Fruit fly (Drosophila melanogaster) whole organism, embryonic: Measurements from ENCODE around the gene CG13724.

Source experiments
- Blimp-1 ChIP-seq: fragments of 200-800 bp; sonication (Bioruptor generic); optimal IDR thresholded peaks from 3 replicates; lab custom pipeline; 2018; ENCODE audit warnings: missing biosample characterization, missing genetic modification characterization, mild to moderate bottlenecking, moderate library complexity, missing genetic modification reagents
- CG10959 ChIP-seq: fragments of 200-800 bp; sonication (Bioruptor generic); IDR thresholded peaks from 2 replicates; pipeline ENCODE4 v1.3.6; 2022; ENCODE audit warnings: missing biosample characterization, missing genetic modification characterization
- CG11093 ChIP-seq: fragments of 200-800 bp; sonication (Bioruptor generic); IDR thresholded peaks from 3 replicates; pipeline ENCODE4 v1.3.6; 2022; ENCODE audit warnings: missing biosample characterization, missing genetic modification characterization
- CG11504 ChIP-seq: fragments of 200-800 bp; sonication (Bioruptor generic); optimal IDR thresholded peaks from 3 replicates; lab custom pipeline; 2019; ENCODE audit warnings: missing biosample characterization, mild to moderate bottlenecking, missing genetic modification characterization, moderate library complexity
- CG11696 ChIP-seq: fragments of 200-800 bp; sonication (Bioruptor generic); IDR thresholded peaks from 2 replicates; pipeline ENCODE4 v1.3.6; 2022; ENCODE audit warnings: missing biosample characterization, missing genetic modification characterization
- CG12299 ChIP-seq: fragments of 200-800 bp; sonication (Bioruptor generic); optimal IDR thresholded peaks from 2 replicates; lab custom pipeline; 2018; ENCODE audit warnings: missing biosample characterization, mild to moderate bottlenecking, missing genetic modification characterization
- CG12659 ChIP-seq: fragments of 200-800 bp; sonication (Bioruptor generic); optimal IDR thresholded peaks from 3 replicates; lab custom pipeline; 2017; ENCODE audit warnings: mild to moderate bottlenecking, missing biosample characterization, missing genetic modification reagents, missing genetic modification characterization
- CG13894 ChIP-seq: fragments of 200-800 bp; sonication (Bioruptor generic); optimal IDR thresholded peaks from 3 replicates; lab custom pipeline; 2018; ENCODE audit warnings: missing biosample characterization, mild to moderate bottlenecking, missing genetic modification characterization, moderate library complexity
- CG14014 ChIP-seq: fragments of 200-800 bp; sonication (Bioruptor generic); IDR thresholded peaks from 2 replicates; pipeline ENCODE4 v1.3.6; 2022; ENCODE audit warnings: missing biosample characterization, missing genetic modification characterization
- CG15269 ChIP-seq: fragments of 200-800 bp; sonication (Bioruptor generic); optimal IDR thresholded peaks from 2 replicates; lab custom pipeline; 2018; ENCODE audit warnings: missing biosample characterization, mild to moderate bottlenecking, missing genetic modification characterization, moderate library complexity
- CG1529 ChIP-seq: fragments of 200-800 bp; sonication (Bioruptor generic); optimal IDR thresholded peaks from 3 replicates; lab custom pipeline; 2018; ENCODE audit warnings: missing biosample characterization, missing genetic modification characterization
- CG15514 ChIP-seq: fragments of 200-800 bp; sonication (Bioruptor generic); optimal IDR thresholded peaks from 3 replicates; lab custom pipeline; 2017; ENCODE audit warnings: missing biosample characterization, missing genetic modification characterization, mild to moderate bottlenecking, moderate library complexity, missing genetic modification reagents
- CG16815 ChIP-seq: fragments of 200-800 bp; sonication (Bioruptor generic); optimal IDR thresholded peaks from 3 replicates; lab custom pipeline; 2017; ENCODE audit warnings: missing biosample characterization, mild to moderate bottlenecking, missing genetic modification characterization
- CG17361 ChIP-seq: fragments of 200-800 bp; sonication (Bioruptor generic); IDR thresholded peaks from 3 replicates; pipeline ENCODE4 v1.3.6; 2022; ENCODE audit warnings: missing biosample characterization, missing genetic modification characterization
- CG17802 ChIP-seq: fragments of 200-800 bp; sonication (Bioruptor generic); optimal IDR thresholded peaks from 2 replicates; lab custom pipeline; 2018; ENCODE audit warnings: missing biosample characterization, mild to moderate bottlenecking, missing genetic modification characterization, moderate library complexity
- CG18476 ChIP-seq: fragments of 200-800 bp; sonication (Bioruptor generic); optimal IDR thresholded peaks from 2 replicates; lab custom pipeline; 2016; ENCODE audit warnings: missing biosample characterization, mild to moderate bottlenecking, missing genetic modification characterization
- CG2712 ChIP-seq: fragments of 200-800 bp; optimal IDR thresholded peaks from 3 replicates; lab custom pipeline; 2019; ENCODE audit warnings: missing biosample characterization, mild to moderate bottlenecking, missing genetic modification characterization, moderate library complexity
- CG31224 ChIP-seq: fragments of 200-800 bp; sonication (Bioruptor generic); IDR thresholded peaks from 2 replicates; pipeline ENCODE4 v1.3.6; 2022; ENCODE audit warnings: missing biosample characterization, missing genetic modification characterization
- CG3281 ChIP-seq: fragments of 200-800 bp; sonication (Bioruptor generic); optimal IDR thresholded peaks from 3 replicates; lab custom pipeline; 2017; ENCODE audit warnings: missing biosample characterization, mild to moderate bottlenecking, missing genetic modification characterization
- CG6654 ChIP-seq: fragments of 200-800 bp; sonication (Bioruptor generic); optimal IDR thresholded peaks from 2 replicates; lab custom pipeline; 2017; ENCODE audit warnings: missing biosample characterization, mild to moderate bottlenecking, missing genetic modification characterization
- CG7987 ChIP-seq: fragments of 200-800 bp; sonication (Bioruptor generic); optimal IDR thresholded peaks from 2 replicates; lab custom pipeline; 2018; ENCODE audit warnings: missing biosample characterization, mild to moderate bottlenecking, missing genetic modification characterization, moderate library complexity
- CG8924 ChIP-seq: fragments of 200-800 bp; optimal IDR thresholded peaks from 3 replicates; lab custom pipeline; 2019; ENCODE audit warnings: missing biosample characterization, mild to moderate bottlenecking, missing genetic modification characterization, moderate library complexity
- CG9727 ChIP-seq: fragments of 200-800 bp; sonication (Bioruptor generic); optimal IDR thresholded peaks from 3 replicates; lab custom pipeline; 2017; ENCODE audit warnings: missing biosample characterization, mild to moderate bottlenecking, missing genetic modification characterization
- D ChIP-seq, 2 experiments: fragments of 200-800 bp in 1 of 2; fragments of >200 bp in 1 of 2; sonication (Bioruptor generic) in 1 of 2; optimal IDR thresholded peaks; 2 replicates in 1 of 2; 3 replicates in 1 of 2; lab custom pipeline; 2017; ENCODE audit warnings: mild to moderate bottlenecking in 1 of 2, missing biosample characterization in 1 of 2, missing genetic modification characterization in 1 of 2, missing genetic modification reagents in 1 of 2
- D19A ChIP-seq: fragments of 200-800 bp; optimal IDR thresholded peaks from 3 replicates; lab custom pipeline; 2019; ENCODE audit warnings: missing biosample characterization, mild to moderate bottlenecking, missing genetic modification characterization, moderate library complexity
- Dek ChIP-seq: fragments of 200-800 bp; sonication (Bioruptor generic); optimal IDR thresholded peaks from 3 replicates; lab custom pipeline; 2019; ENCODE audit warnings: missing biosample characterization, mild to moderate bottlenecking, missing genetic modification characterization, moderate library complexity
- Dref ChIP-seq: fragments of 200-800 bp; sonication (Bioruptor generic); IDR thresholded peaks from 2 replicates; pipeline ENCODE4 v1.3.6; 2022; ENCODE audit warnings: missing biosample characterization, missing genetic modification characterization
- Hmr ChIP-seq: fragments of 200-800 bp; sonication (Bioruptor generic); optimal IDR thresholded peaks from 3 replicates; lab custom pipeline; 2017; ENCODE audit warnings: mild to moderate bottlenecking, missing biosample characterization, missing genetic modification reagents, missing genetic modification characterization
- Hr51 ChIP-seq, 2 experiments: fragments of 200-800 bp; sonication (Bioruptor generic); optimal IDR thresholded peaks; 2 replicates in 1 of 2; 3 replicates in 1 of 2; lab custom pipeline; 2016 to 2018; ENCODE audit warnings: missing biosample characterization in 2 of 2, missing genetic modification characterization in 2 of 2, mild to moderate bottlenecking in 1 of 2, moderate library complexity in 1 of 2
- Meics ChIP-seq: fragments of 200-800 bp; sonication (Bioruptor generic); optimal IDR thresholded peaks from 2 replicates; lab custom pipeline; 2017; ENCODE audit warnings: missing biosample characterization, mild to moderate bottlenecking, missing genetic modification characterization
- Neu2 ChIP-seq: fragments of 200-800 bp; sonication (Bioruptor generic); optimal IDR thresholded peaks from 3 replicates; lab custom pipeline; 2016; ENCODE audit warnings: missing biosample characterization, missing genetic modification characterization, borderline replicate concordance
- NfI ChIP-seq: fragments of 200-800 bp; sonication (Bioruptor generic); optimal IDR thresholded peaks from 3 replicates; lab custom pipeline; 2018; ENCODE audit warnings: missing biosample characterization, mild to moderate bottlenecking, missing genetic modification characterization, moderate library complexity
- Rfx ChIP-seq: fragments of 200-800 bp; sonication (Bioruptor generic); IDR thresholded peaks from 2 replicates; pipeline ENCODE4 v1.3.6; 2022; ENCODE audit warnings: missing biosample characterization, missing genetic modification characterization
- abd-A ChIP-seq: fragments of 200-800 bp; sonication (Bioruptor generic); optimal IDR thresholded peaks from 3 replicates; lab custom pipeline; 2019; ENCODE audit warnings: missing biosample characterization, mild to moderate bottlenecking, missing genetic modification characterization, moderate library complexity
- ato ChIP-seq: fragments of 200-800 bp; sonication (Bioruptor generic); IDR thresholded peaks from 2 replicates; pipeline ENCODE4 v1.3.6; 2022; ENCODE audit warnings: missing biosample characterization, missing genetic modification characterization; ENCODE audit not compliant: partially characterized antibody
- bsh ChIP-seq, 2 experiments: fragments of 200-800 bp; sonication (Bioruptor generic); optimal IDR thresholded peaks; 2 replicates each; lab custom pipeline; 2017 to 2018; ENCODE audit warnings: mild to moderate bottlenecking in 2 of 2, missing biosample characterization in 2 of 2, missing genetic modification characterization in 2 of 2, moderate library complexity in 1 of 2
- ci ChIP-seq: fragments of 200-800 bp; sonication (Bioruptor generic); IDR thresholded peaks from 3 replicates; pipeline ENCODE4 v1.3.6; 2022; ENCODE audit warnings: missing biosample characterization, missing genetic modification characterization
- fru ChIP-seq: fragments of >200 bp; optimal IDR thresholded peaks from 2 replicates; lab custom pipeline; 2017
- ind ChIP-seq: fragments of 200-800 bp; sonication (Bioruptor generic); optimal IDR thresholded peaks from 3 replicates; lab custom pipeline; 2016; ENCODE audit warnings: missing biosample characterization, missing genetic modification characterization
- kay ChIP-seq: fragments of 200-800 bp; sonication (Bioruptor generic); optimal IDR thresholded peaks from 2 replicates; lab custom pipeline; 2016; ENCODE audit warnings: missing biosample characterization, missing genetic modification characterization
- org-1 ChIP-seq: fragments of 200-800 bp; sonication (Bioruptor generic); optimal IDR thresholded peaks from 2 replicates; lab custom pipeline; 2017; ENCODE audit warnings: missing biosample characterization, missing genetic modification characterization
- prd ChIP-seq, 3 experiments: fragments of >200 bp in 2 of 3; fragments of 200-800 bp in 1 of 3; sonication (Bioruptor generic) in 1 of 3; optimal IDR thresholded peaks in 2 of 3; IDR thresholded peaks in 1 of 3; 2 replicates in 2 of 3; 3 replicates in 1 of 3; pipeline versions ENCODE4 v1.3.6 to Lab custom; 2017 to 2022; ENCODE audit warnings: missing biosample characterization in 1 of 3, missing genetic modification characterization in 1 of 3
- row ChIP-seq: fragments of 200-800 bp; sonication (Bioruptor generic); IDR thresholded peaks from 3 replicates; pipeline ENCODE4 v1.3.6; 2022; ENCODE audit warnings: missing biosample characterization, missing genetic modification characterization
- sd ChIP-seq: fragments of 200-800 bp; sonication (Bioruptor generic); optimal IDR thresholded peaks from 3 replicates; lab custom pipeline; 2018; ENCODE audit warnings: missing biosample characterization, mild to moderate bottlenecking, missing genetic modification characterization, moderate library complexity
- sob ChIP-seq: fragments of 200-800 bp; sonication (Bioruptor generic); IDR thresholded peaks from 2 replicates; pipeline ENCODE4 v1.3.6; 2022; ENCODE audit warnings: missing biosample characterization, missing genetic modification characterization
- trem ChIP-seq: fragments of 200-800 bp; optimal IDR thresholded peaks from 3 replicates; lab custom pipeline; 2019; ENCODE audit warnings: missing biosample characterization, mild to moderate bottlenecking, missing genetic modification characterization, moderate library complexity

Gene CG13724

dm6 chr3L:17310509-17310908, 12.1 kb upstream of the CG13724 start (continued):
- peak; percentile 33 for TF ChIP-seq CG15514 (GFP tag; lab: Kevin White, UChicago)
- TF ChIP-seq Neu2 (GFP tag; lab: Kevin White, UChicago), result no peak
- peak; percentile 57 for TF ChIP-seq Meics (GFP tag; lab: Kevin White, UChicago)
- TF ChIP-seq Hmr (GFP tag; lab: Kevin White, UChicago), result peak; percentile 62
- peak; percentile 20; the same call in 1 of the 2 replicates for TF ChIP-seq CG14014 (GFP tag; lab: Robert Waterston, UW)
- TF ChIP-seq abd-A (tag; lab: Kevin White, UChicago), result no peak
- peak; percentile 79 for TF ChIP-seq CG11696 (GFP tag; lab: Robert Waterston, UW)
- TF ChIP-seq ind (GFP tag; lab: Kevin White, UChicago), result peak; percentile 13
- peak; percentile 54; the same call in 1 of the 2 replicates for TF ChIP-seq Rfx (GFP tag; lab: Robert Waterston, UW)
- TF ChIP-seq bsh (GFP tag; optimal IDR thresholded peaks at IDR 0.05; lab: Kevin White, UChicago), result peak in 1 of 2 experiments; percentile 27
- no peak for TF ChIP-seq D (optimal IDR thresholded peaks at IDR 0.05; lab: Kevin White, UChicago)
- TF ChIP-seq D (GFP tag; optimal IDR thresholded peaks at IDR 0.05; lab: Kevin White, UChicago), result no peak
- TF ChIP-seq Blimp-1, result peak; percentile 57
- TF ChIP-seq sd (tag; lab: Kevin White, UChicago), result no peak
- peak; percentile 1 for TF ChIP-seq NfI (GFP tag; lab: Kevin White, UChicago)
- peak; percentile 42 for TF ChIP-seq CG8924
- TF ChIP-seq CG9727 (GFP tag; lab: Kevin White, UChicago), result peak; percentile 54
- TF ChIP-seq ato (GFP tag; lab: Robert Waterston, UW), result no peak
- 0 out of 3 replicates have a peak, but pooled peaks have one; percentile 54 for TF ChIP-seq ci (GFP tag; lab: Robert Waterston, UW)
- peak; percentile 10 for TF ChIP-seq trem (tag; lab: Kevin White, UChicago)
- peak; percentile 14 for TF ChIP-seq CG6654 (GFP tag; lab: Kevin White, UChicago)
- no peak for TF ChIP-seq CG16815
- TF ChIP-seq CG18476 (GFP tag; lab: Kevin White, UChicago), result no peak
- 0 out of 2 replicates have a peak, but pooled peaks have one; percentile 20 for TF ChIP-seq sob (GFP tag; lab: Robert Waterston, UW)
- peak; percentile 39 for TF ChIP-seq CG15269
- no peak for TF ChIP-seq CG17802 (tag; lab: Kevin White, UChicago)
- TF ChIP-seq CG2712 (tag; lab: Kevin White, UChicago), result peak; percentile 67
- TF ChIP-seq row (GFP tag; lab: Robert Waterston, UW), result peak; percentile 65
- peak; percentile 60 for TF ChIP-seq CG13894 (tag; lab: Kevin White, UChicago)
- TF ChIP-seq CG17361 (GFP tag; lab: Robert Waterston, UW), result peak; percentile 43; the same call in 1 of the 3 replicates
- TF ChIP-seq CG3281 (GFP tag; lab: Kevin White, UChicago), result peak; percentile 66
- TF ChIP-seq Dek, result peak; percentile 6
- peak; percentile 18 for TF ChIP-seq org-1 (GFP tag; lab: Kevin White, UChicago)
- peak in 1 of 2 experiments; percentile 59 for TF ChIP-seq Hr51 (GFP tag; optimal IDR thresholded peaks at IDR 0.05; lab: Kevin White, UChicago)
- no peak for TF ChIP-seq kay
- no peak for TF ChIP-seq prd (optimal IDR thresholded peaks at IDR 0.05; lab: Kevin White, UChicago)
- TF ChIP-seq prd (GFP tag; IDR thresholded peaks at IDR 0.05; lab: Robert Waterston, UW), result peak; percentile 67
- peak; percentile 75 for TF ChIP-seq CG11504 (tag; lab: Kevin White, UChicago)
- 0 out of 3 replicates have a peak, but pooled peaks have one; percentile 55 for TF ChIP-seq CG11093 (GFP tag; lab: Robert Waterston, UW)
- peak; percentile 34; the same call in 1 of the 2 replicates for TF ChIP-seq CG10959
- TF ChIP-seq CG7987, result no peak
- peak; percentile 19 for TF ChIP-seq CG12659 (GFP tag; lab: Kevin White, UChicago)
- no peak for TF ChIP-seq fru (lab: Kevin White, UChicago)
- no peak for TF ChIP-seq Dref
- TF ChIP-seq CG12299 (tag; lab: Kevin White, UChicago), result peak; percentile 25
- peak; percentile 56 for TF ChIP-seq D19A
- TF ChIP-seq CG31224 (GFP tag; lab: Robert Waterston, UW), result peak; percentile 40; the same call in 1 of the 2 replicates
- no peak for TF ChIP-seq CG1529
